Fruit fly (Drosophila melanogaster) whole organism, embryonic: Measurements from ENCODE around the gene Rab23.

Experiments
- Adf1 ChIP-seq: fragments of 200-800 bp; sonication (Bioruptor generic); IDR thresholded peaks from 2 replicates; pipeline ENCODE4 v1.3.6; 2022; ENCODE audit warnings: missing biosample characterization, missing genetic modification characterization
- Atf6 ChIP-seq: fragments of 200-800 bp; sonication (Bioruptor generic); IDR thresholded peaks from 2 replicates; pipeline ENCODE4 v1.3.6; 2022; ENCODE audit warnings: missing biosample characterization, missing genetic modification characterization
- CG10565 ChIP-seq: fragments of 200-800 bp; sonication (Bioruptor generic); optimal IDR thresholded peaks from 3 replicates; lab custom pipeline; 2016; ENCODE audit warnings: missing biosample characterization, mild to moderate bottlenecking, missing genetic modification characterization
- CG10654 ChIP-seq: fragments of 200-800 bp; sonication (Bioruptor generic); optimal IDR thresholded peaks from 2 replicates; lab custom pipeline; 2016; ENCODE audit warnings: missing biosample characterization, missing genetic modification characterization
- CG10979 ChIP-seq: fragments of 200-800 bp; sonication (Bioruptor generic); optimal IDR thresholded peaks from 2 replicates; lab custom pipeline; 2018; ENCODE audit warnings: missing biosample characterization, mild to moderate bottlenecking, missing genetic modification characterization, moderate library complexity
- CG12744 ChIP-seq: fragments of 200-800 bp; sonication (Bioruptor generic); optimal IDR thresholded peaks from 2 replicates; lab custom pipeline; 2016; ENCODE audit warnings: missing biosample characterization, missing genetic modification characterization
- CG18011 ChIP-seq: fragments of 200-800 bp; sonication (Bioruptor generic); optimal IDR thresholded peaks from 2 replicates; lab custom pipeline; 2017; ENCODE audit warnings: missing biosample characterization, missing genetic modification characterization, mild to moderate bottlenecking, moderate library complexity, missing genotype
- CG33213 ChIP-seq: fragments of 200-800 bp; sonication (Bioruptor generic); optimal IDR thresholded peaks from 3 replicates; lab custom pipeline; 2016; ENCODE audit warnings: missing biosample characterization, missing genetic modification characterization
- CG3847 ChIP-seq: fragments of 200-800 bp; sonication (Bioruptor generic); IDR thresholded peaks from 2 replicates; pipeline ENCODE4 v1.3.6; 2022; ENCODE audit warnings: missing biosample characterization, missing genetic modification characterization
- CG5180 ChIP-seq: fragments of 200-800 bp; sonication (Bioruptor generic); optimal IDR thresholded peaks from 3 replicates; lab custom pipeline; 2017; ENCODE audit warnings: missing biosample characterization, missing genetic modification characterization, mild to moderate bottlenecking, moderate library complexity, missing genetic modification reagents
- CG6813 ChIP-seq: fragments of 200-800 bp; sonication (Bioruptor generic); optimal IDR thresholded peaks from 2 replicates; lab custom pipeline; 2017; ENCODE audit warnings: missing biosample characterization, missing genetic modification characterization, mild to moderate bottlenecking, moderate library complexity, missing genetic modification reagents
- CG8924 ChIP-seq: fragments of 200-800 bp; optimal IDR thresholded peaks from 3 replicates; lab custom pipeline; 2019; ENCODE audit warnings: missing biosample characterization, mild to moderate bottlenecking, missing genetic modification characterization, moderate library complexity
- Deaf1 ChIP-seq: fragments of 200-800 bp; optimal IDR thresholded peaks from 3 replicates; lab custom pipeline; 2019; ENCODE audit warnings: missing biosample characterization, mild to moderate bottlenecking, missing genetic modification characterization, moderate library complexity
- Eip74EF ChIP-seq, 2 experiments: fragments of 200-800 bp in 1 of 2; fragments of >200 bp in 1 of 2; sonication (Bioruptor generic) in 1 of 2; optimal IDR thresholded peaks; 2 replicates each; lab custom pipeline; 2017 to 2019; ENCODE audit warnings: missing biosample characterization in 2 of 2, missing genetic modification characterization in 2 of 2, mild to moderate bottlenecking in 1 of 2, moderate library complexity in 1 of 2
- Gug ChIP-seq: fragments of 200-800 bp; sonication (Bioruptor generic); IDR thresholded peaks from 4 replicates; pipeline ENCODE4 v1.3.6; 2022; ENCODE audit warnings: missing biosample characterization, missing genetic modification characterization
- HLH4C ChIP-seq: fragments of 200-800 bp; sonication (Bioruptor generic); IDR thresholded peaks from 3 replicates; pipeline ENCODE4 v1.3.6; 2022; ENCODE audit warnings: missing biosample characterization, missing genetic modification characterization; ENCODE audit not compliant: partially characterized antibody
- Hand ChIP-seq: fragments of 200-800 bp; sonication (Bioruptor generic); optimal IDR thresholded peaks from 2 replicates; lab custom pipeline; 2017; ENCODE audit warnings: mild to moderate bottlenecking, missing biosample characterization, missing genetic modification reagents, missing genetic modification characterization
- Hmx ChIP-seq: fragments of 200-800 bp; sonication (Bioruptor generic); optimal IDR thresholded peaks from 2 replicates; lab custom pipeline; 2016; ENCODE audit warnings: missing biosample characterization, missing genetic modification characterization
- Myb ChIP-seq: fragments of 200-800 bp; sonication (Bioruptor generic); optimal IDR thresholded peaks from 2 replicates; lab custom pipeline; 2016; ENCODE audit warnings: missing biosample characterization, missing genetic modification characterization
- Sry-δ ChIP-seq: fragments of 200-800 bp; sonication (Bioruptor generic); optimal IDR thresholded peaks from 2 replicates; lab custom pipeline; 2016; ENCODE audit warnings: missing biosample characterization, missing genetic modification characterization
- Stat92E ChIP-seq, 3 experiments: fragments of >200 bp in 2 of 3; fragments of 200-800 bp in 1 of 3; sonication (Bioruptor generic) in 1 of 3; optimal IDR thresholded peaks; 2 replicates each; lab custom pipeline; 2017 to 2019; ENCODE audit warnings: missing biosample characterization in 3 of 3, missing genetic modification characterization in 3 of 3, mild to moderate bottlenecking in 1 of 3, moderate library complexity in 1 of 3
- Xrp1 ChIP-seq: fragments of 200-800 bp; sonication (Bioruptor generic); IDR thresholded peaks from 2 replicates; pipeline ENCODE4 v1.3.6; 2022; ENCODE audit warnings: missing biosample characterization, missing genetic modification characterization
- abd-A ChIP-seq: fragments of 200-800 bp; sonication (Bioruptor generic); optimal IDR thresholded peaks from 3 replicates; lab custom pipeline; 2019; ENCODE audit warnings: missing biosample characterization, mild to moderate bottlenecking, missing genetic modification characterization, moderate library complexity
- ac ChIP-seq: fragments of 200-800 bp; sonication (Bioruptor generic); optimal IDR thresholded peaks from 3 replicates; lab custom pipeline; 2017; ENCODE audit warnings: missing biosample characterization, mild to moderate bottlenecking, missing genetic modification characterization
- aop ChIP-seq: fragments of 200-800 bp; sonication (Bioruptor generic); IDR thresholded peaks from 2 replicates; pipeline ENCODE4 v1.3.6; 2022; ENCODE audit warnings: missing biosample characterization, missing genetic modification characterization
- br ChIP-seq: fragments of >200 bp; optimal IDR thresholded peaks from 2 replicates; lab custom pipeline; 2017
- cato ChIP-seq: fragments of 200-800 bp; sonication (Bioruptor generic); optimal IDR thresholded peaks from 2 replicates; lab custom pipeline; 2016; ENCODE audit warnings: missing biosample characterization, missing genetic modification characterization, borderline replicate concordance
- cg ChIP-seq: fragments of 200-800 bp; sonication (Bioruptor generic); optimal IDR thresholded peaks from 3 replicates; lab custom pipeline; 2019; ENCODE audit warnings: missing biosample characterization, mild to moderate bottlenecking, missing genetic modification characterization, moderate library complexity
- dysf ChIP-seq: fragments of 200-800 bp; sonication (Bioruptor generic); IDR thresholded peaks from 3 replicates; pipeline ENCODE4 v1.3.6; 2022; ENCODE audit warnings: missing biosample characterization, missing genetic modification characterization
- ftz-f1 ChIP-seq: fragments of 200-800 bp; sonication (Bioruptor generic); optimal IDR thresholded peaks from 2 replicates; lab custom pipeline; 2016; ENCODE audit warnings: missing biosample characterization, missing genetic modification characterization
- gem ChIP-seq: fragments of 200-800 bp; sonication (Bioruptor generic); optimal IDR thresholded peaks from 2 replicates; lab custom pipeline; 2019; ENCODE audit warnings: missing biosample characterization, mild to moderate bottlenecking, missing genetic modification characterization, moderate library complexity
- hbn ChIP-seq: fragments of 200-800 bp; sonication (Bioruptor generic); IDR thresholded peaks from 2 replicates; pipeline ENCODE4 v1.3.6; 2022; ENCODE audit warnings: missing biosample characterization, missing genetic modification characterization; ENCODE audit not compliant: partially characterized antibody
- jumu ChIP-seq: fragments of 200-800 bp; sonication (Bioruptor generic); optimal IDR thresholded peaks from 3 replicates; lab custom pipeline; 2016; ENCODE audit warnings: missing biosample characterization, missing genetic modification characterization
- klu ChIP-seq: fragments of 200-800 bp; sonication (Bioruptor generic); IDR thresholded peaks from 2 replicates; pipeline ENCODE4 v1.3.6; 2022; ENCODE audit warnings: missing biosample characterization, missing genetic modification characterization
- lab ChIP-seq: fragments of 200-800 bp; sonication (Bioruptor generic); optimal IDR thresholded peaks from 3 replicates; lab custom pipeline; 2017; ENCODE audit warnings: missing biosample characterization, missing genetic modification characterization, mild to moderate bottlenecking, moderate library complexity, missing genetic modification reagents
- nerfin-2 ChIP-seq: fragments of 200-800 bp; sonication (Bioruptor generic); IDR thresholded peaks from 2 replicates; pipeline ENCODE4 v1.3.6; 2022; ENCODE audit warnings: missing biosample characterization, missing genetic modification characterization; ENCODE audit not compliant: partially characterized antibody
- oc ChIP-seq: fragments of 200-800 bp; sonication (Bioruptor generic); optimal IDR thresholded peaks from 2 replicates; lab custom pipeline; 2018; ENCODE audit warnings: missing biosample characterization, mild to moderate bottlenecking, missing genetic modification characterization, moderate library complexity
- pan ChIP-seq, 4 experiments: fragments of >200 bp in 3 of 4; fragments of 200-800 bp in 1 of 4; sonication (Bioruptor generic) in 1 of 4; optimal IDR thresholded peaks in 3 of 4; IDR thresholded peaks in 1 of 4; 2 replicates each; pipeline versions ENCODE4 v1.3.6 to Lab custom; 2017 to 2022; ENCODE audit warnings: missing biosample characterization in 2 of 4, missing genetic modification characterization in 2 of 4, mixed read lengths in 1 of 4
- pros ChIP-seq: fragments of 200-800 bp; sonication (Bioruptor generic); optimal IDR thresholded peaks from 3 replicates; lab custom pipeline; 2019; ENCODE audit warnings: missing biosample characterization, mild to moderate bottlenecking, missing genetic modification characterization, moderate library complexity
- salm ChIP-seq: fragments of 200-800 bp; sonication (Bioruptor generic); optimal IDR thresholded peaks from 2 replicates; lab custom pipeline; 2018; ENCODE audit warnings: missing biosample characterization, mild to moderate bottlenecking, missing genetic modification characterization
- shn ChIP-seq: fragments of 200-800 bp; sonication (Bioruptor generic); optimal IDR thresholded peaks from 3 replicates; lab custom pipeline; 2016; ENCODE audit warnings: missing biosample characterization, missing genetic modification characterization
- sisA ChIP-seq: fragments of 200-800 bp; sonication (Bioruptor generic); IDR thresholded peaks from 2 replicates; pipeline ENCODE4 v1.3.6; 2022; ENCODE audit warnings: missing biosample characterization, missing genetic modification characterization
- so ChIP-seq: fragments of 200-800 bp; sonication (Bioruptor generic); IDR thresholded peaks from 3 replicates; pipeline ENCODE4 v1.3.6; 2022; ENCODE audit warnings: missing biosample characterization, missing genetic modification characterization
- stwl ChIP-seq: fragments of 200-800 bp; sonication (Bioruptor generic); optimal IDR thresholded peaks from 3 replicates; lab custom pipeline; 2018; ENCODE audit warnings: missing biosample characterization, mild to moderate bottlenecking, missing genetic modification characterization, moderate library complexity
- tna ChIP-seq: fragments of 200-800 bp; sonication (Bioruptor generic); IDR thresholded peaks from 2 replicates; pipeline ENCODE4 v1.3.6; 2022; ENCODE audit warnings: missing biosample characterization, missing genetic modification characterization; ENCODE audit not compliant: partially characterized antibody
- vfl ChIP-seq: fragments of 200-800 bp; sonication (Bioruptor generic); optimal IDR thresholded peaks from 2 replicates; lab custom pipeline; 2016; ENCODE audit warnings: missing biosample characterization, missing genetic modification characterization
- wor ChIP-seq: fragments of 200-800 bp; sonication (Bioruptor generic); IDR thresholded peaks from 2 replicates; pipeline ENCODE4 v1.3.6; 2022; ENCODE audit warnings: missing biosample characterization, missing genetic modification characterization

Rab23 gene

dm6 chr3R:5648569-5649476, 36.4 kb downstream of the Rab23 start, which contains the start of the genes MTA1-like and Sec23 (continued):
- peak; percentile 27 for TF ChIP-seq CG18011
- peak; percentile 55 for TF ChIP-seq sisA (GFP tag; lab: Robert Waterston, UW)
- no peak for TF ChIP-seq so (GFP tag; lab: Robert Waterston, UW)
- no peak for TF ChIP-seq pan (optimal IDR thresholded peaks at IDR 0.05; lab: Kevin White, UChicago)
- peak in 1 of 2 experiments; percentile 17 for TF ChIP-seq pan (GFP tag; optimal IDR thresholded peaks at IDR 0.05 in 1 of 2, IDR thresholded peaks at IDR 0.05 in 1 of 2)
- no peak for TF ChIP-seq stwl
- peak; percentile 37 for TF ChIP-seq CG10979 (tag; lab: Kevin White, UChicago)
- TF ChIP-seq CG10565 (GFP tag; lab: Kevin White, UChicago): no peak
- peak; percentile 61 for TF ChIP-seq CG3847 (GFP tag; lab: Robert Waterston, UW)
- TF ChIP-seq ac (GFP tag; lab: Kevin White, UChicago): no peak
- TF ChIP-seq aop: no peak
- no peak for TF ChIP-seq abd-A (tag; lab: Kevin White, UChicago)
- no peak for TF ChIP-seq shn
- no peak for TF ChIP-seq oc (tag; lab: Kevin White, UChicago)
- peak; percentile 85 for TF ChIP-seq Sry-δ (GFP tag; lab: Kevin White, UChicago)
- TF ChIP-seq Myb (GFP tag; lab: Kevin White, UChicago): no peak
- peak; percentile 80 for TF ChIP-seq tna (GFP tag; lab: Robert Waterston, UW)
- no peak for TF ChIP-seq ftz-f1 (GFP tag; lab: Kevin White, UChicago)
- TF ChIP-seq nerfin-2 (GFP tag; lab: Robert Waterston, UW): peak; percentile 85
- no peak for TF ChIP-seq Hmx
- TF ChIP-seq Deaf1 (tag; lab: Kevin White, UChicago): peak; percentile 19
- TF ChIP-seq Atf6 (GFP tag; lab: Robert Waterston, UW): no peak
- no peak for TF ChIP-seq Adf1 (GFP tag; lab: Robert Waterston, UW)
- TF ChIP-seq salm: no peak
- peak; percentile 73; the same call in 2 of the 4 replicates for TF ChIP-seq Gug (GFP tag; lab: Robert Waterston, UW)
- no peak for TF ChIP-seq Eip74EF (GFP tag; optimal IDR thresholded peaks at IDR 0.05; lab: Kevin White, UChicago)
- peak; percentile 44 for TF ChIP-seq CG10654
- no peak for TF ChIP-seq jumu
- peak; percentile 76 for TF ChIP-seq gem (tag; lab: Kevin White, UChicago)
- TF ChIP-seq br (lab: Kevin White, UChicago): no peak
- TF ChIP-seq HLH4C: peak; percentile 92
- TF ChIP-seq Stat92E (GFP tag; optimal IDR thresholded peaks at IDR 0.05; lab: Kevin White, UChicago): peak in 1 of 3 experiments; percentile 48
- no peak for TF ChIP-seq vfl (GFP tag; lab: Kevin White, UChicago)
- peak; percentile 7 for TF ChIP-seq CG6813 (GFP tag; lab: Kevin White, UChicago)
- TF ChIP-seq dysf: peak; percentile 17; the same call in 1 of the 3 replicates
- TF ChIP-seq pros (GFP tag; lab: Kevin White, UChicago): peak; percentile 97
- no peak for TF ChIP-seq wor (GFP tag; lab: Robert Waterston, UW)
- no peak for TF ChIP-seq cato (GFP tag; lab: Kevin White, UChicago)
- TF ChIP-seq klu (GFP tag; lab: Robert Waterston, UW): no peak
- TF ChIP-seq hbn (GFP tag; lab: Robert Waterston, UW): peak; percentile 88
- no peak for TF ChIP-seq CG33213 (GFP tag; lab: Kevin White, UChicago)
- TF ChIP-seq cg (GFP tag; lab: Kevin White, UChicago): no peak
- no peak for TF ChIP-seq Xrp1
- peak; percentile 71 for TF ChIP-seq CG8924 (tag; lab: Kevin White, UChicago)
- TF ChIP-seq lab (GFP tag; lab: Kevin White, UChicago): peak; percentile 36
- TF ChIP-seq CG12744 (GFP tag; lab: Kevin White, UChicago): no peak
- no peak for TF ChIP-seq CG5180 (GFP tag; lab: Kevin White, UChicago)
- no peak for TF ChIP-seq Hand (GFP tag; lab: Kevin White, UChicago)
